Worm (Caenorhabditis elegans) whole organism, L4 larva: ENCODE results near the gene C34C12.9.

Experiments
- R02D3.7 ChIP-seq: fragments of 150-350 bp; sonication (generic microtip); optimal IDR thresholded peaks from 3 replicates; lab custom pipeline; 2014; ENCODE audit warnings: missing biosample characterization, missing genetic modification characterization
- ama-1 ChIP-seq: fragments of 150-350 bp; optimal IDR thresholded peaks from 2 replicates; lab custom pipeline; 2014; ENCODE audit warnings: inconsistent platforms, mixed read lengths
- daf-16 ChIP-seq, 3 experiments: sonication (generic microtip); optimal IDR thresholded peaks; 2 replicates each; lab custom pipeline; 2016 to 2017; ENCODE audit warnings: missing genetic modification characterization in 3 of 3, missing genetic modification reagents in 3 of 3, mild to moderate bottlenecking in 2 of 3, missing compliant biosample characterization in 2 of 3, missing biosample characterization in 1 of 3, moderate library complexity in 1 of 3
- dmd-6 ChIP-seq: fragments of 200-800 bp; sonication (Bioruptor generic); IDR thresholded peaks from 2 replicates; pipeline ENCODE4 v1.3.6; 2022; ENCODE audit warnings: missing genetic modification reagents, missing genetic modification characterization, missing compliant biosample characterization
- lin-1 ChIP-seq: fragments of 200-800 bp; sonication (Bioruptor generic); IDR thresholded peaks from 2 replicates; pipeline ENCODE4 v1.3.6; 2022; ENCODE audit warnings: missing genetic modification reagents, missing genetic modification characterization, missing compliant biosample characterization
- mdl-1 ChIP-seq, 2 experiments: fragments of 150-350 bp in 1 of 2; sonication (generic microtip) in 1 of 2; optimal IDR thresholded peaks; 2 replicates each; lab custom pipeline; 2014 to 2017; ENCODE audit warnings: missing biosample characterization in 2 of 2, missing genetic modification characterization in 2 of 2
- mep-1 ChIP-seq: fragments of 150-350 bp; sonication (generic microtip); optimal IDR thresholded peaks from 3 replicates; lab custom pipeline; 2014; ENCODE audit warnings: missing biosample characterization, missing genetic modification characterization
- unc-62 ChIP-seq, 3 experiments: fragments of 150-350 bp in 1 of 3; sonication (generic microtip); optimal IDR thresholded peaks in 2 of 3; peaks in 1 of 3; 1 replicate in 1 of 3; 2 replicates in 2 of 3; lab custom pipeline; 2014 to 2017; ENCODE audit warnings: missing biosample characterization in 3 of 3, missing genetic modification characterization in 3 of 3, missing genetic modification reagents in 3 of 3, missing genotype in 1 of 3

- TF ChIP-seq mdl-1 (tag; optimal IDR thresholded peaks at IDR 0.05; lab: Kevin White, UChicago), result no peak
- no peak for TF ChIP-seq mep-1
- TF ChIP-seq unc-62 (GFP tag; optimal IDR thresholded peaks at IDR 0.05 in 1 of 2; lab: Kevin White, UChicago), result no peak
- TF ChIP-seq unc-62 (tag; optimal IDR thresholded peaks at IDR 0.05; lab: Kevin White, UChicago), result no peak
- TF ChIP-seq lin-1, result no peak
- TF ChIP-seq R02D3.7 (tag; lab: Kevin White, UChicago), result no peak
- TF ChIP-seq ama-1, result no peak
- TF ChIP-seq daf-16 (GFP tag; optimal IDR thresholded peaks at IDR 0.05; lab: Kevin White, UChicago), result no peak
- no peak for TF ChIP-seq daf-16 (tag; optimal IDR thresholded peaks at IDR 0.05; lab: Kevin White, UChicago)
- peak; percentile 20; the same call in 1 of the 2 replicates for TF ChIP-seq dmd-6 (GFP tag; lab: Robert Waterston, UW)
Observed at ce11 chrIII:3468384-3468783, 6.9 kb downstream of the C34C12.9 start.
